Worm (Caenorhabditis elegans) whole organism, L4 larva: ENCODE measurements around the gene tpp-2.

Source experiments
- F44E2.7 ChIP-seq: fragments of 200-800 bp; sonication (Bioruptor generic); IDR thresholded peaks from 2 replicates; pipeline ENCODE4 v2.1.2; 2022; ENCODE audit warnings: missing genetic modification characterization, missing compliant biosample characterization
- R02D3.7 ChIP-seq: fragments of 150-350 bp; sonication (generic microtip); optimal IDR thresholded peaks from 3 replicates; lab custom pipeline; 2014; ENCODE audit warnings: missing biosample characterization, missing genetic modification characterization
- T20F7.1 ChIP-seq: fragments of 200-800 bp; sonication (Bioruptor generic); optimal IDR thresholded peaks from 2 replicates; lab custom pipeline; 2018; ENCODE audit warnings: mild to moderate bottlenecking, missing genetic modification characterization, missing compliant biosample characterization
- aha-1 ChIP-seq: fragments of 150-350 bp; peaks from one replicate; lab custom pipeline; 2014; ENCODE audit warnings: missing biosample characterization, missing genetic modification characterization
- ama-1 ChIP-seq: fragments of 150-350 bp; optimal IDR thresholded peaks from 2 replicates; lab custom pipeline; 2014; ENCODE audit warnings: inconsistent platforms, mixed read lengths
- attf-4 ChIP-seq: sonication (generic microtip); optimal IDR thresholded peaks from 3 replicates; lab custom pipeline; 2017; ENCODE audit warnings: missing biosample characterization, missing genetic modification characterization
- ceh-32 ChIP-seq: sonication (generic microtip); optimal IDR thresholded peaks from 2 replicates; lab custom pipeline; 2016; ENCODE audit warnings: mild to moderate bottlenecking, missing genetic modification characterization, missing compliant biosample characterization; ENCODE audit not compliant: poor library complexity
- ceh-44 ChIP-seq: fragments of 200-800 bp; sonication (Bioruptor generic); IDR thresholded peaks from 2 replicates; pipeline ENCODE4 v1.3.6; 2022; ENCODE audit warnings: missing genetic modification reagents, missing genetic modification characterization, missing compliant biosample characterization
- daf-12 ChIP-seq: fragments of 150-350 bp; optimal IDR thresholded peaks from 2 replicates; lab custom pipeline; 2014; ENCODE audit warnings: missing biosample characterization, missing genetic modification reagents, missing genetic modification characterization
- daf-16 ChIP-seq, 3 experiments: sonication (generic microtip); optimal IDR thresholded peaks; 2 replicates each; lab custom pipeline; 2016 to 2017; ENCODE audit warnings: missing genetic modification characterization in 3 of 3, missing genetic modification reagents in 3 of 3, mild to moderate bottlenecking in 2 of 3, missing compliant biosample characterization in 2 of 3, missing biosample characterization in 1 of 3, moderate library complexity in 1 of 3
- daf-19 ChIP-seq: fragments of 200-800 bp; sonication (Bioruptor generic); conservative IDR thresholded peaks from 2 replicates; pipeline ENCODE4 v1.3.6; 2022; ENCODE audit warnings: missing genetic modification characterization, missing compliant biosample characterization
- dmd-6 ChIP-seq: fragments of 200-800 bp; sonication (Bioruptor generic); IDR thresholded peaks from 2 replicates; pipeline ENCODE4 v1.3.6; 2022; ENCODE audit warnings: missing genetic modification reagents, missing genetic modification characterization, missing compliant biosample characterization
- dmd-9 ChIP-seq: fragments of 200-800 bp; sonication (Bioruptor generic); IDR thresholded peaks from 2 replicates; pipeline ENCODE4 v1.3.6; 2022; ENCODE audit warnings: missing genetic modification reagents, missing genetic modification characterization, missing compliant biosample characterization
- dpl-1 ChIP-seq: fragments of 150-350 bp; optimal IDR thresholded peaks from 2 replicates; lab custom pipeline; 2014; ENCODE audit warnings: missing biosample characterization, missing genetic modification reagents, missing genetic modification characterization
- fos-1 ChIP-seq: fragments of 150-350 bp; optimal IDR thresholded peaks from 2 replicates; lab custom pipeline; 2014; ENCODE audit warnings: missing biosample characterization, missing genetic modification characterization
- hlh-30 ChIP-seq: sonication (generic microtip); optimal IDR thresholded peaks from 2 replicates; lab custom pipeline; 2017; ENCODE audit warnings: antibody characterized with exemption, mild to moderate bottlenecking, missing genetic modification characterization, missing compliant biosample characterization; ENCODE audit not compliant: insufficient read depth
- jun-1 ChIP-seq: fragments of 150-350 bp; optimal IDR thresholded peaks from 2 replicates; lab custom pipeline; 2014; ENCODE audit warnings: missing biosample characterization, missing genetic modification reagents, missing genetic modification characterization
- lim-7 ChIP-seq: fragments of 200-800 bp; sonication (Bioruptor generic); IDR thresholded peaks from 2 replicates; pipeline ENCODE4 v1.3.6; 2022; ENCODE audit warnings: missing genetic modification characterization, missing compliant biosample characterization
- lin-1 ChIP-seq: fragments of 200-800 bp; sonication (Bioruptor generic); IDR thresholded peaks from 2 replicates; pipeline ENCODE4 v1.3.6; 2022; ENCODE audit warnings: missing genetic modification reagents, missing genetic modification characterization, missing compliant biosample characterization
- lir-3 ChIP-seq: sonication (generic microtip); optimal IDR thresholded peaks from 2 replicates; lab custom pipeline; 2016; ENCODE audit warnings: mild to moderate bottlenecking, missing genetic modification characterization, missing compliant biosample characterization
- madf-9 ChIP-seq: fragments of 200-800 bp; sonication (Bioruptor generic); conservative IDR thresholded peaks from 2 replicates; pipeline ENCODE4 v1.3.6; 2022; ENCODE audit warnings: missing genetic modification reagents, missing genetic modification characterization, missing compliant biosample characterization
- mep-1 ChIP-seq: fragments of 150-350 bp; sonication (generic microtip); optimal IDR thresholded peaks from 3 replicates; lab custom pipeline; 2014; ENCODE audit warnings: missing biosample characterization, missing genetic modification characterization
- mxl-2 ChIP-seq: fragments of 200-800 bp; sonication (Bioruptor generic); conservative IDR thresholded peaks from 2 replicates; pipeline ENCODE4 v1.3.6; 2022; ENCODE audit warnings: missing genetic modification reagents, missing genetic modification characterization, missing compliant biosample characterization
- nhr-111 ChIP-seq: fragments of 200-800 bp; sonication (Bioruptor generic); optimal IDR thresholded peaks from 2 replicates; lab custom pipeline; 2018; ENCODE audit warnings: mild to moderate bottlenecking, missing genetic modification characterization, missing compliant biosample characterization
- nhr-25 ChIP-seq: sonication (generic microtip); optimal IDR thresholded peaks from 2 replicates; lab custom pipeline; 2017; ENCODE audit warnings: missing genetic modification characterization, mild to moderate bottlenecking, missing compliant biosample characterization, antibody characterized with exemption, moderate library complexity, borderline replicate concordance; ENCODE audit not compliant: insufficient read depth
- nhr-41 ChIP-seq: fragments of 200-800 bp; sonication (Bioruptor generic); IDR thresholded peaks from 2 replicates; pipeline ENCODE4 v1.3.6; 2022; ENCODE audit warnings: missing genetic modification reagents, missing genetic modification characterization, missing compliant biosample characterization
- nhr-48 ChIP-seq: sonication (generic microtip); optimal IDR thresholded peaks from 2 replicates; lab custom pipeline; 2016; ENCODE audit warnings: mild to moderate bottlenecking, missing genetic modification characterization, missing compliant biosample characterization
- nhr-77 ChIP-seq: fragments of 150-350 bp; optimal IDR thresholded peaks from 2 replicates; lab custom pipeline; 2014; ENCODE audit warnings: missing biosample characterization, missing genetic modification characterization
- php-3 ChIP-seq: fragments of 200-800 bp; sonication (Bioruptor generic); IDR thresholded peaks from 2 replicates; pipeline ENCODE4 v1.3.6; 2022; ENCODE audit warnings: missing genetic modification reagents, missing genetic modification characterization, missing compliant biosample characterization
- pqm-1 ChIP-seq: sonication (generic microtip); optimal IDR thresholded peaks from 2 replicates; lab custom pipeline; 2017; ENCODE audit warnings: missing biosample characterization, missing genetic modification characterization
- set-16 ChIP-seq: fragments of 200-800 bp; sonication (Bioruptor generic); IDR thresholded peaks from 2 replicates; pipeline ENCODE4 v1.3.6; 2022; ENCODE audit warnings: missing genetic modification reagents, missing genetic modification characterization, missing compliant biosample characterization
- skn-1 ChIP-seq: fragments of 150-350 bp; optimal IDR thresholded peaks from 2 replicates; lab custom pipeline; 2014; ENCODE audit warnings: missing biosample characterization, missing genetic modification characterization
- snpc-1.2 ChIP-seq: fragments of 200-800 bp; sonication (Bioruptor generic); IDR thresholded peaks from 2 replicates; pipeline ENCODE4 v1.3.6; 2022; ENCODE audit warnings: missing genetic modification reagents, missing genetic modification characterization, missing compliant biosample characterization
- snpc-4 ChIP-seq: fragments of 150-350 bp; optimal IDR thresholded peaks from 2 replicates; lab custom pipeline; 2014; ENCODE audit warnings: missing biosample characterization, missing genetic modification characterization
- spr-1 ChIP-seq: sonication (generic microtip); optimal IDR thresholded peaks from 2 replicates; lab custom pipeline; 2016; ENCODE audit warnings: mild to moderate bottlenecking, missing genetic modification characterization, missing compliant biosample characterization
- tag-97 ChIP-seq: fragments of 200-800 bp; sonication (Bioruptor generic); IDR thresholded peaks from 2 replicates; pipeline ENCODE4 v1.3.6; 2022; ENCODE audit warnings: missing genetic modification characterization, missing compliant biosample characterization
- tra-1 ChIP-seq: fragments of 200-800 bp; sonication (Bioruptor generic); IDR thresholded peaks from 2 replicates; pipeline ENCODE4 v1.3.6; 2022; ENCODE audit warnings: missing genetic modification reagents, missing genetic modification characterization, missing compliant biosample characterization
- zfp-3 ChIP-seq: fragments of 200-800 bp; sonication (Bioruptor generic); conservative IDR thresholded peaks from 2 replicates; pipeline ENCODE4 v1.3.6; 2022; ENCODE audit warnings: missing genetic modification reagents, missing genetic modification characterization, missing compliant biosample characterization
- zip-2 ChIP-seq: fragments of 150-350 bp; optimal IDR thresholded peaks from 2 replicates; lab custom pipeline; 2014; ENCODE audit warnings: missing biosample characterization, missing genetic modification characterization
- ztf-7 ChIP-seq: fragments of 150-350 bp; optimal IDR thresholded peaks from 2 replicates; lab custom pipeline; 2014; ENCODE audit warnings: missing biosample characterization, missing genetic modification characterization

Gene tpp-2

DNA sequence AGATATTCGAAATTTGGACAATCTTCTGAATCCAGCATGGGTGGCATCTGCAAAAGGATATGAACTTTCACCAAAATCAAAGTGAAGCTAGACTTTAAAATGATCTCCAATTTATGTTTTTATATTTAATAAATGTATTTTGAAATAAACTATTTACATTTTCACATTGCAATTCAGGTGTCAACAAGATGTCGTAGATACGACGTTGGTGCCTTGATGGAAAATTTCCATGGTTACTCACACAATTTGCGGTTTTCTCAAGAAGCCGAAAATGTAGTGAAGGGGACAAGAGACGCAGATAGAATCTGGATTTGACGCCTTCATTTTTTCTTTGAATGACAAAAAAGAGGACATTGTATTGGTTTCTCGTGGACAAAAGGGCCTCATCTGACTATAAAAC is 2.1 kb upstream of the tpp-2 start, which contains the start of gene rgs-3:
rgs-3 (plus strand) TSS at position 301 of the 400 bp plus-strand sequence.
- no peak for TF ChIP-seq spr-1 (tag; lab: Kevin White, UChicago)
- TF ChIP-seq tag-97 (GFP tag; lab: Robert Waterston, UW), result no peak
- TF ChIP-seq hlh-30 (tag; lab: Kevin White, UChicago), result no peak
- TF ChIP-seq mxl-2 (GFP tag; lab: Robert Waterston, UW), result no peak
- no peak for TF ChIP-seq jun-1 (tag; lab: Kevin White, UChicago)
- no peak for TF ChIP-seq F44E2.7 (GFP tag; lab: Robert Waterston, UW)
- TF ChIP-seq nhr-25 (tag; lab: Kevin White, UChicago), result no peak
- no peak for TF ChIP-seq daf-19 (GFP tag; lab: Robert Waterston, UW)
- TF ChIP-seq dmd-6 (GFP tag; lab: Robert Waterston, UW), result no peak
- TF ChIP-seq zip-2 (tag; lab: Kevin White, UChicago), result no peak
- no peak for TF ChIP-seq dmd-9
- TF ChIP-seq pqm-1 (tag; lab: Kevin White, UChicago), result no peak
- TF ChIP-seq skn-1 (tag; lab: Kevin White, UChicago), result no peak
- TF ChIP-seq lim-7 (GFP tag; lab: Robert Waterston, UW), result no peak
- TF ChIP-seq snpc-4 (tag; lab: Kevin White, UChicago), result no peak
- no peak for TF ChIP-seq nhr-48

DNA sequence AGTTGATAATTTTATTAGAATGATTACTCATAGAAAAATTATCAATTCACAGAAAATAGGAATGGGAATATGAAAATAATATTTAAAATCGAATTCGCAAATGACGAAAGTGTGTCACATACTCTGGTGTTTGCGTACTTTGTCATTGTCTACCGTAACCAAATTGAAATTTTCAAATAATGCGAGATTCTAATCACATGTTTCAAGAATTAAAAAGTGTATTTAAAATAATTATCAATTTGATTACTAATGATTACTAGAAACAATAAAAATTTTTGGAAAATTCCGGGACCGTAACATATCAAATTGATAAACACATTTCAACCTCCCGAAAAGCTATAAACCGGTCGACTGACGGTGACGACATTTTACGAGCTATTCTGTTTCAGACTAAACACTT is 6.0 kb downstream of the tpp-2 start, which contains the start of the genes fbf-2 and nspg-3:
fbf-2 (minus strand) TSS at position 101 of the 400 bp plus-strand sequence.
nspg-3 (plus strand) TSS at position 388 of the 400 bp plus-strand sequence.
- TF ChIP-seq ama-1 (lab: Kevin White, UChicago) (no peak), hlh-30 (tag; lab: Kevin White, UChicago) (no peak), lir-3 (tag; lab: Kevin White, UChicago) (no peak), ceh-44 (no peak), nhr-48 (no peak), dpl-1 (GFP tag; lab: Kevin White, UChicago) (no peak), nhr-111 (GFP tag; lab: Kevin White, UChicago) (no peak), lin-1 (GFP tag; lab: Robert Waterston, UW) (no peak), ceh-32 (no peak), madf-9 (GFP tag; lab: Robert Waterston, UW) (no peak), ztf-7 (tag; lab: Kevin White, UChicago) (no peak), mep-1 (tag; lab: Kevin White, UChicago) (no peak), spr-1 (tag; lab: Kevin White, UChicago) (no peak), daf-12 (no peak), nhr-41 (GFP tag; lab: Robert Waterston, UW) (no peak), tra-1 (GFP tag; lab: Robert Waterston, UW) (no peak), daf-16 (GFP tag; optimal IDR thresholded peaks at IDR 0.05; lab: Kevin White, UChicago) (no peak), daf-16 (tag; optimal IDR thresholded peaks at IDR 0.05; lab: Kevin White, UChicago) (peak; percentile 35), php-3 (GFP tag; lab: Robert Waterston, UW) (0 out of 2 replicates have a peak, but pooled peaks have one; percentile 15)

DNA sequence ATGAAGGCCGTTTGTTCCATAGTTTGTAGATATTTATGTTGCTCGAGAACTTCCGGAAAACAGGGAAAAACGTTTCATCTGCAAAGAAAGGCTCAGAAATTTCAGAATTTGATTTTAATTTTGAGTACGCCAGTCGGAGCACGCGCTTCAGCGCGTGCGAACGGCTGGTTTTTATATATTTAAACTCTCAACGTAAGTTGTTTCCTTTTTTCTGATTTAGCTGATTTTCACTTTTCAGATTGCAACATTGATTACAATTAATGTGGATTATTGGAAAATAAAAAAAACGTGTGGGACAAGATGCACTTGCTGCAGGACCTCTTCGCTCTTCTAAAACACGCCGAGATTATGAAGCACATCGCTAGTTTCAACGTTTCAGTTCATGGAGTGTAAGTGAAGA is 14.8 kb downstream of the tpp-2 start, which contains the start of gene F21H12.3:
F21H12.3 (plus strand) TSS at position 301 of the 400 bp plus-strand sequence.
- TF ChIP-seq set-16 (no peak), zip-2 (tag; lab: Kevin White, UChicago) (no peak), R02D3.7 (tag; lab: Kevin White, UChicago) (no peak), zfp-3 (no peak), T20F7.1 (no peak), snpc-1.2 (GFP tag; lab: Robert Waterston, UW) (no peak), fos-1 (tag; lab: Kevin White, UChicago) (no peak), aha-1 (no peak), php-3 (GFP tag; lab: Robert Waterston, UW) (no peak), nhr-77 (tag; lab: Kevin White, UChicago) (no peak), ama-1 (lab: Kevin White, UChicago) (no peak), attf-4 (no peak)
- TF ChIP-seq, all 104 proteins: peak for 0
